Fruit fly (Drosophila melanogaster) whole organism, embryonic: ENCODE results near the gene Slimp.

Source experiments
- Abd-B ChIP-seq: fragments of 200-800 bp; sonication (Bioruptor generic); optimal IDR thresholded peaks from 2 replicates; lab custom pipeline; 2018; ENCODE audit warnings: missing biosample characterization, mild to moderate bottlenecking, missing genetic modification characterization, moderate library complexity
- Adf1 ChIP-seq: fragments of 200-800 bp; sonication (Bioruptor generic); IDR thresholded peaks from 2 replicates; pipeline ENCODE4 v1.3.6; 2022; ENCODE audit warnings: missing biosample characterization, missing genetic modification characterization
- B-H2 ChIP-seq: fragments of 200-800 bp; sonication (Bioruptor generic); optimal IDR thresholded peaks from 2 replicates; lab custom pipeline; 2018; ENCODE audit warnings: missing biosample characterization, mild to moderate bottlenecking, missing genetic modification characterization
- Bgb ChIP-seq: fragments of 200-800 bp; sonication (Bioruptor generic); IDR thresholded peaks from 2 replicates; pipeline ENCODE4 v1.3.6; 2022; ENCODE audit warnings: missing biosample characterization, missing genetic modification characterization; ENCODE audit not compliant: partially characterized antibody
- CG10147 ChIP-seq: fragments of 200-800 bp; sonication (Bioruptor generic); optimal IDR thresholded peaks from 2 replicates; lab custom pipeline; 2019; ENCODE audit warnings: missing biosample characterization, mild to moderate bottlenecking, missing genetic modification characterization, moderate library complexity
- CG10209 ChIP-seq: fragments of 200-800 bp; sonication (Bioruptor generic); optimal IDR thresholded peaks from 3 replicates; lab custom pipeline; 2017; ENCODE audit warnings: missing biosample characterization, mild to moderate bottlenecking, missing genetic modification characterization, missing genetic modification reagents
- CG12219 ChIP-seq: fragments of 200-800 bp; sonication (Bioruptor generic); optimal IDR thresholded peaks from 3 replicates; lab custom pipeline; 2018; ENCODE audit warnings: missing biosample characterization, mild to moderate bottlenecking, missing genetic modification characterization
- CG12744 ChIP-seq: fragments of 200-800 bp; sonication (Bioruptor generic); optimal IDR thresholded peaks from 2 replicates; lab custom pipeline; 2016; ENCODE audit warnings: missing biosample characterization, missing genetic modification characterization
- CG13296 ChIP-seq: fragments of 200-800 bp; sonication (Bioruptor generic); optimal IDR thresholded peaks from 3 replicates; lab custom pipeline; 2018; ENCODE audit warnings: missing biosample characterization, mild to moderate bottlenecking, missing genetic modification characterization
- CG13424 ChIP-seq: fragments of 200-800 bp; sonication (Bioruptor generic); optimal IDR thresholded peaks from 2 replicates; lab custom pipeline; 2019; ENCODE audit warnings: missing biosample characterization, mild to moderate bottlenecking, missing genetic modification characterization, moderate library complexity
- CG14050 ChIP-seq: fragments of 200-800 bp; sonication (Bioruptor generic); IDR thresholded peaks from 3 replicates; pipeline ENCODE4 v1.3.6; 2022; ENCODE audit warnings: missing biosample characterization, missing genetic modification characterization
- CG14860 ChIP-seq: fragments of 200-800 bp; sonication (Bioruptor generic); IDR thresholded peaks from 3 replicates; pipeline ENCODE4 v1.3.6; 2022; ENCODE audit warnings: missing biosample characterization, missing genetic modification characterization; ENCODE audit not compliant: partially characterized antibody
- CG1602 ChIP-seq: fragments of 200-800 bp; sonication (Bioruptor generic); optimal IDR thresholded peaks from 3 replicates; lab custom pipeline; 2016; ENCODE audit warnings: missing biosample characterization, missing genetic modification characterization
- CG1647 ChIP-seq: fragments of 200-800 bp; sonication (Bioruptor generic); optimal IDR thresholded peaks from 3 replicates; lab custom pipeline; 2016; ENCODE audit warnings: missing biosample characterization, missing genetic modification characterization
- CG18764 ChIP-seq: fragments of 200-800 bp; sonication (Bioruptor generic); optimal IDR thresholded peaks from 3 replicates; lab custom pipeline; 2016; ENCODE audit warnings: missing biosample characterization, missing genetic modification characterization
- CG2129 ChIP-seq: fragments of 200-800 bp; sonication (Bioruptor generic); IDR thresholded peaks from 2 replicates; pipeline ENCODE4 v1.3.6; 2022; ENCODE audit warnings: missing biosample characterization, missing genetic modification characterization; ENCODE audit not compliant: partially characterized antibody
- CG2678 ChIP-seq: fragments of 200-800 bp; sonication (Bioruptor generic); optimal IDR thresholded peaks from 3 replicates; lab custom pipeline; 2019; ENCODE audit warnings: missing biosample characterization, mild to moderate bottlenecking, missing genetic modification characterization, moderate library complexity
- CG42726 ChIP-seq: fragments of 200-800 bp; sonication (Bioruptor generic); IDR thresholded peaks from 2 replicates; pipeline ENCODE4 v1.3.6; 2022; ENCODE audit warnings: missing biosample characterization, missing genetic modification characterization; ENCODE audit not compliant: partially characterized antibody
- CG4424 ChIP-seq: fragments of 200-800 bp; sonication (Bioruptor generic); optimal IDR thresholded peaks from 3 replicates; lab custom pipeline; 2016; ENCODE audit warnings: missing biosample characterization, missing genetic modification characterization
- CG4707 ChIP-seq: fragments of 200-800 bp; sonication (Bioruptor generic); optimal IDR thresholded peaks from 2 replicates; lab custom pipeline; 2018; ENCODE audit warnings: missing biosample characterization, mild to moderate bottlenecking, missing genetic modification characterization, moderate library complexity
- CG4730 ChIP-seq: fragments of 200-800 bp; sonication (Bioruptor generic); IDR thresholded peaks from 2 replicates; pipeline ENCODE4 v1.3.6; 2022; ENCODE audit warnings: missing biosample characterization, missing genetic modification characterization
- CG6854 ChIP-seq: fragments of 200-800 bp; sonication (Bioruptor generic); optimal IDR thresholded peaks from 3 replicates; lab custom pipeline; 2017; ENCODE audit warnings: missing biosample characterization, mild to moderate bottlenecking, missing genetic modification characterization
- CG8924 ChIP-seq: fragments of 200-800 bp; optimal IDR thresholded peaks from 3 replicates; lab custom pipeline; 2019; ENCODE audit warnings: missing biosample characterization, mild to moderate bottlenecking, missing genetic modification characterization, moderate library complexity
- Dip3 ChIP-seq: fragments of 200-800 bp; sonication (Bioruptor generic); optimal IDR thresholded peaks from 3 replicates; lab custom pipeline; 2016; ENCODE audit warnings: missing biosample characterization, missing genetic modification characterization
- Ets97D ChIP-seq: fragments of 200-800 bp; sonication (Bioruptor generic); optimal IDR thresholded peaks from 3 replicates; lab custom pipeline; 2016; ENCODE audit warnings: missing biosample characterization, missing genetic modification characterization
- Fer3 ChIP-seq: fragments of 200-800 bp; sonication (Bioruptor generic); optimal IDR thresholded peaks from 2 replicates; lab custom pipeline; 2018; ENCODE audit warnings: missing biosample characterization, mild to moderate bottlenecking, missing genetic modification characterization, moderate library complexity
- HLHmδ ChIP-seq: fragments of 200-800 bp; sonication (Bioruptor generic); optimal IDR thresholded peaks from 2 replicates; lab custom pipeline; 2018; ENCODE audit warnings: missing biosample characterization, mild to moderate bottlenecking, missing genetic modification characterization, moderate library complexity
- Hr3 ChIP-seq: fragments of 200-800 bp; sonication (Bioruptor generic); optimal IDR thresholded peaks from 3 replicates; lab custom pipeline; 2016; ENCODE audit warnings: missing biosample characterization, missing genetic modification characterization
- Neu2 ChIP-seq: fragments of 200-800 bp; sonication (Bioruptor generic); optimal IDR thresholded peaks from 3 replicates; lab custom pipeline; 2016; ENCODE audit warnings: missing biosample characterization, missing genetic modification characterization, borderline replicate concordance
- Oli ChIP-seq: fragments of 200-800 bp; sonication (Bioruptor generic); optimal IDR thresholded peaks from 2 replicates; lab custom pipeline; 2018; ENCODE audit warnings: missing biosample characterization, mild to moderate bottlenecking, missing genetic modification characterization, moderate library complexity
- Optix ChIP-seq: fragments of 200-800 bp; sonication (Bioruptor generic); IDR thresholded peaks from 3 replicates; pipeline ENCODE4 v1.3.6; 2022; ENCODE audit warnings: missing biosample characterization, missing genetic modification characterization
- Sox100B ChIP-seq: fragments of 200-800 bp; sonication (Bioruptor generic); optimal IDR thresholded peaks from 3 replicates; lab custom pipeline; 2018; ENCODE audit warnings: missing biosample characterization, mild to moderate bottlenecking, missing genetic modification characterization
- Taf1 ChIP-seq: fragments of 200-800 bp; sonication (Bioruptor generic); IDR thresholded peaks from 2 replicates; pipeline ENCODE4 v1.3.6; 2022; ENCODE audit warnings: missing biosample characterization, missing genetic modification characterization
- az2 ChIP-seq: fragments of 200-800 bp; sonication (Bioruptor generic); optimal IDR thresholded peaks from 3 replicates; lab custom pipeline; 2016; ENCODE audit warnings: missing biosample characterization, missing genetic modification characterization
- crp ChIP-seq, 2 experiments: fragments of 200-800 bp; sonication (Bioruptor generic); optimal IDR thresholded peaks; 2 replicates in 1 of 2; 3 replicates in 1 of 2; lab custom pipeline; 2017; ENCODE audit warnings: missing biosample characterization in 2 of 2, missing genetic modification characterization in 2 of 2, mild to moderate bottlenecking in 1 of 2, moderate library complexity in 1 of 2
- exex ChIP-seq: fragments of 200-800 bp; sonication (Bioruptor generic); optimal IDR thresholded peaks from 4 replicates; lab custom pipeline; 2018; ENCODE audit warnings: missing biosample characterization, mild to moderate bottlenecking, missing genetic modification characterization, moderate library complexity
- gsb-n ChIP-seq: fragments of 200-800 bp; sonication (Bioruptor generic); optimal IDR thresholded peaks from 3 replicates; lab custom pipeline; 2018; ENCODE audit warnings: missing biosample characterization, mild to moderate bottlenecking, missing genetic modification characterization
- her ChIP-seq: fragments of 200-800 bp; sonication (Bioruptor generic); optimal IDR thresholded peaks from 2 replicates; lab custom pipeline; 2016; ENCODE audit warnings: missing biosample characterization, missing genetic modification characterization
- lilli ChIP-seq: fragments of 200-800 bp; sonication (Bioruptor generic); optimal IDR thresholded peaks from 3 replicates; lab custom pipeline; 2016; ENCODE audit warnings: missing biosample characterization, missing genetic modification characterization
- nmo ChIP-seq: fragments of 200-800 bp; sonication (Bioruptor generic); optimal IDR thresholded peaks from 2 replicates; lab custom pipeline; 2018; ENCODE audit warnings: missing biosample characterization, mild to moderate bottlenecking, missing genetic modification characterization, moderate library complexity
- nom ChIP-seq: fragments of 200-800 bp; sonication (Bioruptor generic); optimal IDR thresholded peaks from 2 replicates; lab custom pipeline; 2017; ENCODE audit warnings: missing biosample characterization, missing genetic modification characterization, mild to moderate bottlenecking, moderate library complexity, missing genetic modification reagents
- pb ChIP-seq: fragments of 200-800 bp; sonication (Bioruptor generic); optimal IDR thresholded peaks from 3 replicates; lab custom pipeline; 2016; ENCODE audit warnings: missing biosample characterization, missing genetic modification characterization
- psq ChIP-seq: fragments of 200-800 bp; sonication (Bioruptor generic); optimal IDR thresholded peaks from 2 replicates; lab custom pipeline; 2017; ENCODE audit warnings: missing biosample characterization, missing genetic modification characterization
- ro ChIP-seq: fragments of 200-800 bp; sonication (Bioruptor generic); IDR thresholded peaks from 2 replicates; pipeline ENCODE4 v1.3.6; 2022; ENCODE audit warnings: missing biosample characterization, missing genetic modification characterization
- salm ChIP-seq: fragments of 200-800 bp; sonication (Bioruptor generic); optimal IDR thresholded peaks from 2 replicates; lab custom pipeline; 2018; ENCODE audit warnings: missing biosample characterization, mild to moderate bottlenecking, missing genetic modification characterization
- ssp ChIP-seq: fragments of 200-800 bp; sonication (Bioruptor generic); IDR thresholded peaks from 2 replicates; pipeline ENCODE4 v1.3.6; 2022; ENCODE audit warnings: missing biosample characterization, missing genetic modification characterization
- wor ChIP-seq: fragments of 200-800 bp; sonication (Bioruptor generic); IDR thresholded peaks from 2 replicates; pipeline ENCODE4 v1.3.6; 2022; ENCODE audit warnings: missing biosample characterization, missing genetic modification characterization
- zen ChIP-seq: fragments of 200-800 bp; sonication (Bioruptor generic); optimal IDR thresholded peaks from 3 replicates; lab custom pipeline; 2018; ENCODE audit warnings: missing biosample characterization, mild to moderate bottlenecking, missing genetic modification characterization, moderate library complexity
- zfh1 ChIP-seq: fragments of 200-800 bp; sonication (Bioruptor generic); IDR thresholded peaks from 3 replicates; pipeline ENCODE4 v1.3.6; 2022; ENCODE audit warnings: missing biosample characterization, missing genetic modification characterization

Gene Slimp

dm6 chr3R:24141013-24141592 is 7.7 kb downstream of the Slimp start, which contains the start of gene Kal1 (continued):
- TF ChIP-seq CG2678 (tag; lab: Kevin White, UChicago) (peak; percentile 92), CG6854 (GFP tag; lab: Kevin White, UChicago) (peak; percentile 86), lilli (GFP tag; lab: Kevin White, UChicago) (peak; percentile 52), az2 (GFP tag; lab: Kevin White, UChicago) (peak; percentile 89), CG4707 (GFP tag; lab: Kevin White, UChicago) (peak; percentile 96), CG4730 (GFP tag; lab: Robert Waterston, UW) (peak; percentile 84), Neu2 (no peak), exex (peak; percentile 56), zfh1 (GFP tag; lab: Robert Waterston, UW) (peak; percentile 91), CG1602 (GFP tag; lab: Kevin White, UChicago) (peak; percentile 84), Adf1 (GFP tag; lab: Robert Waterston, UW) (peak; percentile 39), zen (tag; lab: Kevin White, UChicago) (peak; percentile 81), Ets97D (GFP tag; lab: Kevin White, UChicago) (no peak), Optix (GFP tag; lab: Robert Waterston, UW) (peak; percentile 90), ro (GFP tag; lab: Robert Waterston, UW) (peak; percentile 78), CG4424 (peak; percentile 92), Dip3 (GFP tag; lab: Kevin White, UChicago) (no peak), CG42726 (GFP tag; lab: Robert Waterston, UW) (no peak), CG12219 (GFP tag; lab: Kevin White, UChicago) (peak; percentile 93), gsb-n (tag; lab: Kevin White, UChicago) (peak; percentile 97), her (GFP tag; lab: Kevin White, UChicago) (no peak), crp (GFP tag; optimal IDR thresholded peaks at IDR 0.05; lab: Kevin White, UChicago) (peak in 1 of 2 experiments; percentile 52), CG2129 (GFP tag; lab: Robert Waterston, UW) (no peak), salm (peak; percentile 94), nom (GFP tag; lab: Kevin White, UChicago) (peak; percentile 97), Fer3 (tag; lab: Kevin White, UChicago) (peak; percentile 88), pb (GFP tag; lab: Kevin White, UChicago) (no peak), CG13424 (peak; percentile 95), Hr3 (GFP tag; lab: Kevin White, UChicago) (peak; percentile 87), psq (peak; percentile 45), Abd-B (GFP tag; lab: Kevin White, UChicago) (peak; percentile 84), HLHmδ (GFP tag; lab: Kevin White, UChicago) (no peak), Bgb (GFP tag; lab: Robert Waterston, UW) (no peak), Sox100B (peak; percentile 95), ssp (peak; percentile 76), nmo (GFP tag; lab: Kevin White, UChicago) (peak; percentile 96), B-H2 (GFP tag; lab: Kevin White, UChicago) (no peak), CG12744 (GFP tag; lab: Kevin White, UChicago) (no peak), CG14860 (0 out of 3 replicates have a peak, but pooled peaks have one; percentile 40), CG1647 (no peak), CG10147 (GFP tag; lab: Kevin White, UChicago) (peak; percentile 79), CG10209 (peak; percentile 91), Taf1 (peak; percentile 53; the same call in 1 of the 2 replicates), wor (GFP tag; lab: Robert Waterston, UW) (peak; percentile 93), CG8924 (peak; percentile 95), CG18764 (peak; percentile 81), CG13296 (GFP tag; lab: Kevin White, UChicago) (peak; percentile 88), CG14050 (GFP tag; lab: Robert Waterston, UW) (peak; percentile 91), Oli (tag; lab: Kevin White, UChicago) (peak; percentile 95)
